Worm (Caenorhabditis elegans): Measurements from ENCODE around the gene ZK1290.15.

ce11 chrII:7519221-7519620, 4.2 kb upstream of the ZK1290.15 start, which contains the start of gene glb-9:
- TF ChIP-seq nhr-11 (tag; optimal IDR thresholded peaks at IDR 0.05) (no peak), tra-1 (GFP tag; IDR thresholded peaks at IDR 0.05) (no peak), nhr-76 (tag; optimal IDR thresholded peaks at IDR 0.05) (no peak), aly-2 (tag; optimal IDR thresholded peaks at IDR 0.05) (no peak), nhr-42 (GFP tag; IDR thresholded peaks at IDR 0.05) (no peak), nhr-28 (tag; optimal IDR thresholded peaks at IDR 0.05) (no peak), nhr-237 (tag; optimal IDR thresholded peaks at IDR 0.05) (no peak)

Measured in whole organism, L4 larva.